Fruit fly (Drosophila melanogaster): ENCODE data around the gene tara.
A peak's percentile ranks its signal among the peaks of the same experiment; 100 is the strongest.

Gene tara

dm6 chr3R:16222300-16222903, 3.0 kb upstream of the tara start (continued):
- TF ChIP-seq CG18011 (GFP tag; optimal IDR thresholded peaks at IDR 0.05): peak; percentile 89
- peak; percentile 97 for TF ChIP-seq tio (GFP tag; optimal IDR thresholded peaks at IDR 0.05)
- TF ChIP-seq Ets65A (GFP tag): peak; percentile 100
- TF ChIP-seq CG3726 (GFP tag; IDR thresholded peaks at IDR 0.05): peak; percentile 99
- TF ChIP-seq CG34422 (GFP tag; IDR thresholded peaks at IDR 0.05): peak; percentile 100
- peak; percentile 94 for TF ChIP-seq CG15073 (GFP tag; optimal IDR thresholded peaks at IDR 0.05)
- TF ChIP-seq Myb (GFP tag; optimal IDR thresholded peaks at IDR 0.05): peak; percentile 95
- TF ChIP-seq CG10321 (GFP tag; IDR thresholded peaks at IDR 0.05): peak; percentile 87
- TF ChIP-seq CG14710 (tag; optimal IDR thresholded peaks at IDR 0.05): peak; percentile 94
- peak; percentile 98 for TF ChIP-seq scrt (GFP tag; optimal IDR thresholded peaks at IDR 0.05)
- peak; percentile 99 for TF ChIP-seq CG2875 (GFP tag; optimal IDR thresholded peaks at IDR 0.05)
- TF ChIP-seq CG33557 (GFP tag; optimal IDR thresholded peaks at IDR 0.05): peak; percentile 90
- TF ChIP-seq CG12071 (GFP tag; optimal IDR thresholded peaks at IDR 0.05): peak; percentile 100
- peak; percentile 98 for TF ChIP-seq zen (tag; optimal IDR thresholded peaks at IDR 0.05)
- peak; percentile 98 for TF ChIP-seq bcd (GFP tag; optimal IDR thresholded peaks at IDR 0.05)
- TF ChIP-seq wdn (GFP tag; IDR thresholded peaks at IDR 0.05): peak; percentile 99
- peak; percentile 99 for TF ChIP-seq onecut (GFP tag; IDR thresholded peaks at IDR 0.05)
- peak; percentile 100 for TF ChIP-seq pnt (GFP tag; optimal IDR thresholded peaks at IDR 0.05)
- TF ChIP-seq nom (GFP tag; optimal IDR thresholded peaks at IDR 0.05): peak; percentile 89
- peak; percentile 100 for TF ChIP-seq CG5245 (GFP tag; optimal IDR thresholded peaks at IDR 0.05)
- TF ChIP-seq Dek (tag; optimal IDR thresholded peaks at IDR 0.05): peak; percentile 99
- peak; percentile 93 for TF ChIP-seq CG6654 (GFP tag; optimal IDR thresholded peaks at IDR 0.05)
- peak; percentile 99 for TF ChIP-seq CG15269 (tag; optimal IDR thresholded peaks at IDR 0.05)
- peak; percentile 97 for TF ChIP-seq CG17186 (GFP tag; optimal IDR thresholded peaks at IDR 0.05)
- TF ChIP-seq CG10431 (GFP tag; optimal IDR thresholded peaks at IDR 0.05): peak; percentile 95
- peak; percentile 99 for TF ChIP-seq gt (GFP tag; IDR thresholded peaks at IDR 0.05)
- peak; percentile 98 for TF ChIP-seq CG11085 (GFP tag; IDR thresholded peaks at IDR 0.05)
- TF ChIP-seq CG32532 (GFP tag; IDR thresholded peaks at IDR 0.05): peak; percentile 99
- TF ChIP-seq CG31365 (tag; optimal IDR thresholded peaks at IDR 0.05): peak; percentile 95
- peak; percentile 100 for TF ChIP-seq CG14441 (GFP tag; IDR thresholded peaks at IDR 0.05)
- peak; percentile 94 for TF ChIP-seq corto (GFP tag; optimal IDR thresholded peaks at IDR 0.05)
- no peak for TF ChIP-seq nerfin-2 (GFP tag; IDR thresholded peaks at IDR 0.05; ENCODE audit: partially characterized antibody)
- peak; percentile 99 for TF ChIP-seq eyg (GFP tag; optimal IDR thresholded peaks at IDR 0.05)
- TF ChIP-seq Antp (GFP tag; optimal IDR thresholded peaks at IDR 0.05): peak; percentile 100
- peak; percentile 99 for TF ChIP-seq C15 (GFP tag; IDR thresholded peaks at IDR 0.05)
- TF ChIP-seq mirr (GFP tag; optimal IDR thresholded peaks at IDR 0.05): peak; percentile 99
- TF ChIP-seq CoRest (tag; optimal IDR thresholded peaks at IDR 0.05): peak; percentile 98
- TF ChIP-seq knrl (GFP tag; IDR thresholded peaks at IDR 0.05; ENCODE audit: partially characterized antibody): peak; percentile 21; the same call in 1 of the 3 replicates
- TF ChIP-seq fd96Cb (tag; optimal IDR thresholded peaks at IDR 0.05): peak; percentile 100
- peak; percentile 98 for TF ChIP-seq schlank (tag; optimal IDR thresholded peaks at IDR 0.05)
- peak; percentile 90 for TF ChIP-seq CG13775 (GFP tag; optimal IDR thresholded peaks at IDR 0.05)
- TF ChIP-seq CG6854 (GFP tag; optimal IDR thresholded peaks at IDR 0.05): peak; percentile 97
- TF ChIP-seq CG11560 (tag; IDR thresholded peaks at IDR 0.05): peak; percentile 95
- peak; percentile 100 for TF ChIP-seq Ada2b (GFP tag; IDR thresholded peaks at IDR 0.05)
- TF ChIP-seq CG10462 (GFP tag; optimal IDR thresholded peaks at IDR 0.05): peak; percentile 97
- TF ChIP-seq Jarid2 (GFP tag; optimal IDR thresholded peaks at IDR 0.05): peak; percentile 94
- peak; percentile 98 for TF ChIP-seq Bteb2 (GFP tag; optimal IDR thresholded peaks at IDR 0.05)
- peak; percentile 97 for TF ChIP-seq Fer2 (tag; optimal IDR thresholded peaks at IDR 0.05)
- TF ChIP-seq Nf-YB (GFP tag; optimal IDR thresholded peaks at IDR 0.05): peak; percentile 83
- no peak for TF ChIP-seq Tbp (GFP tag; optimal IDR thresholded peaks at IDR 0.05)
